Worm (Caenorhabditis elegans): ENCODE measurements around the gene K08F8.15.

Gene K08F8.15

DNA sequence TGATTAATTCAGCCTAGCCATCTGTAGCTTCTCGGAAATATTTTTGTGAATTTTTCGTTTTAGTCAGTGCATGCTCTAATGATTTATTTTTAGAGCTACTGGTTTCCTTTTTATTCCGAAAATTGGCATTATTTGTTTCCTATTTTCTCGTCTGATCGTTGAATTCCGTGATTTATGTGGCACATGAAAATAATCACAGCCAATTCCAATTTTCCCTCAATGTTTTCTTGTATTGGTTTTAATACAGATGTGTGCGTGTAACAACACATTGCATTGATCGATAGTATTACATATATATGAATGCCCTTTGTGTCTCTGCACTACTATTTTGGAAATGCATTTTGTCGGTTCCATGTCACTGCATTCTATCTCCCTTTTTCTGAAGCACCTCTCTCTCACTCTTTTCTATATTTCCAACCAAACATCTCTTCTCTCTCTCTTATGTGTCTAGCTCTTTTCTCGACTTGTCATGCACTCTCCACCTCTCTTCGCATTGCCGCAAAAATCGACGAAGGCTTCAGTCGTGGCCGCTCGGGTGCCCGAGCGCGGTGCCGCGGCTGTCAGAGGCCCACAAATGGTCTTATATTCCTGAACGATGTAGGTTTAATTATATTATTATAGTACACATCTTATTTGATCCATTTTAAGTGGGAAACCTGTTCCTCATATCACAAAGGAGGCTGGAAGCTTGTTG is 17.8 kb downstream of the K08F8.15 start (continued):
- TF ChIP-seq snpc-1.2 (GFP tag; IDR thresholded peaks at IDR 0.05) (no peak), daf-8 (GFP tag; IDR thresholded peaks at IDR 0.05) (no peak), fos-1 (tag; optimal IDR thresholded peaks at IDR 0.05) (no peak), T26A8.4 (GFP tag; IDR thresholded peaks at IDR 0.05) (no peak), madf-5 (GFP tag; IDR thresholded peaks at IDR 0.05) (no peak), nhr-10 (tag; optimal IDR thresholded peaks at IDR 0.05) (no peak), php-3 (GFP tag; IDR thresholded peaks at IDR 0.05) (no peak), Y105C5A.15 (GFP tag; IDR thresholded peaks at IDR 0.05) (no peak), nhr-28 (tag; optimal IDR thresholded peaks at IDR 0.05) (peak; percentile 16), spr-1 (tag; optimal IDR thresholded peaks at IDR 0.05) (no peak), fkh-10 (GFP tag; optimal IDR thresholded peaks at IDR 0.05) (no peak), mdl-1 (tag; optimal IDR thresholded peaks at IDR 0.05) (no peak), egl-27 (tag; optimal IDR thresholded peaks at IDR 0.05) (no peak), lin-38 (GFP tag; IDR thresholded peaks at IDR 0.05) (no peak), ztf-7 (tag; optimal IDR thresholded peaks at IDR 0.05) (no peak), cey-2 (tag; optimal IDR thresholded peaks at IDR 0.05; ENCODE audit: borderline replicate concordance, insufficient read depth) (no peak), vab-7 (GFP tag; IDR thresholded peaks at IDR 0.05) (no peak), D1046.2 (GFP tag; IDR thresholded peaks at IDR 0.05) (no peak), ceh-44 (GFP tag; IDR thresholded peaks at IDR 0.05) (no peak), zfp-3 (GFP tag; conservative IDR thresholded peaks at IDR 0.05) (no peak), aha-1 (tag) (peak; percentile 95), nhr-25 (tag; optimal IDR thresholded peaks at IDR 0.05; ENCODE audit: borderline replicate concordance, insufficient read depth) (no peak), ctbp-1 (GFP tag; IDR thresholded peaks at IDR 0.05) (peak; percentile 59; the same call in 1 of the 2 replicates), tag-97 (GFP tag; IDR thresholded peaks at IDR 0.05) (no peak), aly-2 (tag; optimal IDR thresholded peaks at IDR 0.05) (no peak), lin-15B (tag; optimal IDR thresholded peaks at IDR 0.05) (no peak), ceh-20 (GFP tag; IDR thresholded peaks at IDR 0.05) (no peak), ZK337.2 (GFP tag; IDR thresholded peaks at IDR 0.05) (no peak), lsy-2 (tag; optimal IDR thresholded peaks at IDR 0.05) (peak in 1 of 2 experiments; percentile 41), arid-1 (GFP tag; conservative IDR thresholded peaks at IDR 0.05) (no peak), hmg-1.1 (GFP tag; IDR thresholded peaks at IDR 0.05) (peak; percentile 47; the same call in 1 of the 2 replicates), spr-3 (GFP tag; optimal IDR thresholded peaks at IDR 0.05) (no peak), mxl-3 (GFP tag; optimal IDR thresholded peaks at IDR 0.05) (no peak), Y48G9A.11 (GFP tag; IDR thresholded peaks at IDR 0.05) (no peak), nhr-102 (tag; optimal IDR thresholded peaks at IDR 0.05) (no peak), daf-16 (GFP tag; optimal IDR thresholded peaks at IDR 0.05) (no peak), daf-16 (tag; optimal IDR thresholded peaks at IDR 0.05) (peak; percentile 47), dve-1 (tag; optimal IDR thresholded peaks at IDR 0.05; ENCODE audit: insufficient read depth) (peak; percentile 57), R02D3.7 (tag; optimal IDR thresholded peaks at IDR 0.05) (no peak), ztf-11 (tag; optimal IDR thresholded peaks at IDR 0.05) (no peak), rbr-2 (tag; optimal IDR thresholded peaks at IDR 0.05) (peak; percentile 47), mxl-2 (GFP tag; conservative IDR thresholded peaks at IDR 0.05) (no peak), pqm-1 (tag; optimal IDR thresholded peaks at IDR 0.05) (no peak), nhr-41 (GFP tag; IDR thresholded peaks at IDR 0.05) (no peak), jun-1 (tag; optimal IDR thresholded peaks at IDR 0.05) (no peak), dmd-8 (GFP tag; IDR thresholded peaks at IDR 0.05) (no peak), nhr-76 (tag; optimal IDR thresholded peaks at IDR 0.05) (no peak), unc-39 (tag; optimal IDR thresholded peaks at IDR 0.05) (no peak), F44E2.7 (GFP tag; IDR thresholded peaks at IDR 0.05) (no peak), dpl-1 (GFP tag; optimal IDR thresholded peaks at IDR 0.05) (no peak), snpc-4 (tag; optimal IDR thresholded peaks at IDR 0.05) (no peak), F37D6.2 (tag; optimal IDR thresholded peaks at IDR 0.05) (no peak)

All from whole organism, L4 larva.